Fruit fly (Drosophila melanogaster): ENCODE data around the gene Arp1.

DNA sequence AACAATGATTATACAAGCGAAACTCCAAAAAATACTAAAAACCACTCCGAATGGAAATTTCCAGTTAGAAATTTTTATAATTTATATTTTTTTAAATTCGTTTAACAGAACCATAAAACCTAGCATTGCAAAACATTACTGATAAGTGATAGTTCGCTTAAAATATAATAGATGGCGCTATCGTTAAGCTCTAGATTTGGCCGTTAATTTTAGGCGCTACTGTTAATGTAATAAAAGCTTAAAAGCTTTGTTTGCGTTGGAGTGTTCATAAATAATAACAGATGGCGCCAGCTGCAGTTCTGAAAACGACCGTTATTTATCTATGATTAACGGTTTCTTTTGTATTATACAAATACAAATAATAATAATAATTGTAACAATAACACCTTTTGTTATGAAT is 32.2 kb downstream of the Arp1 start:
- TF ChIP-seq CTCF (optimal IDR thresholded peaks at IDR 0.05) (peak; percentile 6 to 71), CG8478 (optimal IDR thresholded peaks at IDR 0.05) (no peak)

All from S2 (cell line).